Worm (Caenorhabditis elegans): ENCODE measurements around the gene F37A8.5.

ce11 chrIII:3972687-3973086 lies 16.3 kb downstream of the F37A8.5 start, which contains the start of gene R10E9.4:
- no peak for TF ChIP-seq ceh-14 (tag; optimal IDR thresholded peaks at IDR 0.05)
- TF ChIP-seq nhr-11 (tag; optimal IDR thresholded peaks at IDR 0.05): no peak
